Fruit fly (Drosophila melanogaster): ENCODE results near the gene Coq8.

Coq8 gene

DNA sequence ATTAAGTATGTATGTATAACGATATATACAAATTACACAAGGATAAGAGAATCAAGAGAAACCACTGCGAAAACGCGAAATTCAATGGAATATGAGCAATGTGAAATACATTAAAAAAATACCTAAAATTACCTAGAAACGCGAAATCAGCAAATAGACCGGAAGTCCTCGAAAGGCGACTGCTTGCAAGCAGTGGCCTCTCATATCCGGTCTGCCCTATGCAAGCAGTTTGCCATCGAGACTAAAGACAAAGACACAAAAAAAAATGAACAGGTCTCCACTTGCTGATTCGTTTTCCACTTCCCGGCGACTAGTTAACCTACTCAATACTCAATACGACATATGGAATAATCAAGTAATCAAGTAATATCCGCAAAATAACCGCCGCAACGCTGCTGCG is 46.8 kb upstream of the Coq8 start (continued):
- no peak for TF ChIP-seq Aef1 (GFP tag; IDR thresholded peaks at IDR 0.05)
- peak; percentile 65 for TF ChIP-seq CG10431 (GFP tag; optimal IDR thresholded peaks at IDR 0.05)
- TF ChIP-seq CG5180 (GFP tag; optimal IDR thresholded peaks at IDR 0.05): no peak
- TF ChIP-seq CG14710 (tag; optimal IDR thresholded peaks at IDR 0.05): peak; percentile 31
- no peak for TF ChIP-seq Myb (GFP tag; optimal IDR thresholded peaks at IDR 0.05)
- TF ChIP-seq hkb (optimal IDR thresholded peaks at IDR 0.05): no peak
- no peak for TF ChIP-seq hkb (GFP tag; IDR thresholded peaks at IDR 0.05)
- TF ChIP-seq insv (GFP tag; optimal IDR thresholded peaks at IDR 0.05): peak in 1 of 2 experiments; percentile 16
- TF ChIP-seq sna (GFP tag; IDR thresholded peaks at IDR 0.05; ENCODE audit: partially characterized antibody): no peak
- no peak for TF ChIP-seq Lpt (GFP tag; optimal IDR thresholded peaks at IDR 0.05)
- no peak for TF ChIP-seq Doc3 (GFP tag; IDR thresholded peaks at IDR 0.05; ENCODE audit: partially characterized antibody)
- TF ChIP-seq zen (tag; optimal IDR thresholded peaks at IDR 0.05): no peak
- no peak for TF ChIP-seq ato (GFP tag; IDR thresholded peaks at IDR 0.05; ENCODE audit: partially characterized antibody)
- TF ChIP-seq bigmax (GFP tag; optimal IDR thresholded peaks at IDR 0.05): no peak
- TF ChIP-seq CG2889 (GFP tag; IDR thresholded peaks at IDR 0.05): no peak
- TF ChIP-seq Sox100B (GFP tag; optimal IDR thresholded peaks at IDR 0.05): peak; percentile 40
- no peak for TF ChIP-seq sim (GFP tag; IDR thresholded peaks at IDR 0.05)
- peak; percentile 18 for TF ChIP-seq CG15514 (GFP tag; optimal IDR thresholded peaks at IDR 0.05)
- no peak for TF ChIP-seq CG30020 (tag; optimal IDR thresholded peaks at IDR 0.05)
- TF ChIP-seq CG1792 (GFP tag; optimal IDR thresholded peaks at IDR 0.05): no peak
- no peak for TF ChIP-seq ash1 (GFP tag; optimal IDR thresholded peaks at IDR 0.05)
- TF ChIP-seq Lim3 (GFP tag; IDR thresholded peaks at IDR 0.05): no peak
- TF ChIP-seq CG6689 (GFP tag; IDR thresholded peaks at IDR 0.05): no peak
- TF ChIP-seq pros (GFP tag; optimal IDR thresholded peaks at IDR 0.05): no peak
- TF ChIP-seq toy (GFP tag; IDR thresholded peaks at IDR 0.05): no peak
- peak; percentile 10 for TF ChIP-seq Fer3 (tag; optimal IDR thresholded peaks at IDR 0.05)

DNA sequence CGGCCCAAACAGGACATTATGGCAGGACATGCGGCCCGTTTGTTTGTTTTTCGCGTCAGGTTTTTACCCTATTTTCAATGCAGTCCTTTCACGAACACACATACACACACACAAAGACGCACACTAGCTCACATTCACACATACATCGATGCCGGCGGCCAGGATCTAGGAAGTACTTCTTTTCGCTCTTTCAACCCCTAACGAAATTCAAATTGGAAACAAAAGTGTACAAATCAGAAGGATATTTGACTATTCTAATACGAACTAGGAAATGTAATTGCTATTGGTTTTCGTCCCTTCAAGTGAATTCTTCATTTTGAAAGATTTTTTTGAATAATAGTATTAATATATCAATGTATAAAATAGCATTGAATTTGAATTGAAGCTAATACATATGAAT is 39.5 kb upstream of the Coq8 start:
- TF ChIP-seq Six4 (GFP tag; optimal IDR thresholded peaks at IDR 0.05) (no peak), Drgx (GFP tag; IDR thresholded peaks at IDR 0.05) (no peak), pros (GFP tag; optimal IDR thresholded peaks at IDR 0.05) (peak; percentile 41), ase (GFP tag; IDR thresholded peaks at IDR 0.05) (no peak), insv (GFP tag; optimal IDR thresholded peaks at IDR 0.05) (peak; percentile 5 to 91), run (tag; optimal IDR thresholded peaks at IDR 0.05) (no peak), ac (GFP tag; optimal IDR thresholded peaks at IDR 0.05) (no peak), CG18599 (GFP tag; optimal IDR thresholded peaks at IDR 0.05) (no peak), HmgZ (tag; optimal IDR thresholded peaks at IDR 0.05) (no peak), dysf (GFP tag; IDR thresholded peaks at IDR 0.05) (no peak), CG31224 (GFP tag; IDR thresholded peaks at IDR 0.05) (no peak), cg (GFP tag; optimal IDR thresholded peaks at IDR 0.05) (peak; percentile 45), tll (GFP tag; optimal IDR thresholded peaks at IDR 0.05) (peak in 1 of 2 experiments; percentile 37)

- TF ChIP-seq Elba2 (GFP tag; optimal IDR thresholded peaks at IDR 0.05): peak; percentile 8
- TF ChIP-seq lola (GFP tag; optimal IDR thresholded peaks at IDR 0.05): peak in 1 of 3 experiments; percentile 44
- no peak for TF ChIP-seq mld (GFP tag; IDR thresholded peaks at IDR 0.05; ENCODE audit: partially characterized antibody)
- no peak for TF ChIP-seq lov (optimal IDR thresholded peaks at IDR 0.05)
- 0 out of 3 replicates have a peak, but pooled peaks have one; percentile 41 for TF ChIP-seq lov (GFP tag; IDR thresholded peaks at IDR 0.05)
- peak; percentile 29 for TF ChIP-seq CG12391 (tag; optimal IDR thresholded peaks at IDR 0.05)
- TF ChIP-seq CG18262 (tag; optimal IDR thresholded peaks at IDR 0.05): peak; percentile 39
- no peak for TF ChIP-seq CG34224 (GFP tag; IDR thresholded peaks at IDR 0.05; ENCODE audit: partially characterized antibody)
- no peak for TF ChIP-seq NfI (GFP tag; optimal IDR thresholded peaks at IDR 0.05)
- TF ChIP-seq chif (GFP tag; optimal IDR thresholded peaks at IDR 0.05): peak in 1 of 2 experiments; percentile 30
- TF ChIP-seq CG10979 (tag; optimal IDR thresholded peaks at IDR 0.05): peak; percentile 49
- no peak for TF ChIP-seq Bteb2 (GFP tag; optimal IDR thresholded peaks at IDR 0.05)
- TF ChIP-seq CG18599 (GFP tag; optimal IDR thresholded peaks at IDR 0.05): no peak
- TF ChIP-seq Hey (tag; optimal IDR thresholded peaks at IDR 0.05): no peak
Observed at dm6 chrX:12939951-12940350, 39.0 kb upstream of the Coq8 start.

Measured in whole organism, embryonic.